Fruit fly (Drosophila melanogaster) whole organism: Measurements from ENCODE around the gene CG3546.

Experiments
- CG8478 ChIP-seq: fragments of >200 bp; optimal IDR thresholded peaks from 2 replicates; lab custom pipeline; 2018; ENCODE audit warnings: inconsistent platforms
- Dll ChIP-seq: fragments of >200 bp; optimal IDR thresholded peaks from 2 replicates; lab custom pipeline; 2017
- pan ChIP-seq: fragments of >200 bp; optimal IDR thresholded peaks from 2 replicates; lab custom pipeline; 2017
- psq ChIP-seq: fragments of >200 bp; optimal IDR thresholded peaks from 2 replicates; lab custom pipeline; 2017
- usp ChIP-seq: fragments of >200 bp; optimal IDR thresholded peaks from 2 replicates; lab custom pipeline; 2017; ENCODE audit warnings: missing biosample characterization, missing genetic modification characterization, mixed read lengths

DNA sequence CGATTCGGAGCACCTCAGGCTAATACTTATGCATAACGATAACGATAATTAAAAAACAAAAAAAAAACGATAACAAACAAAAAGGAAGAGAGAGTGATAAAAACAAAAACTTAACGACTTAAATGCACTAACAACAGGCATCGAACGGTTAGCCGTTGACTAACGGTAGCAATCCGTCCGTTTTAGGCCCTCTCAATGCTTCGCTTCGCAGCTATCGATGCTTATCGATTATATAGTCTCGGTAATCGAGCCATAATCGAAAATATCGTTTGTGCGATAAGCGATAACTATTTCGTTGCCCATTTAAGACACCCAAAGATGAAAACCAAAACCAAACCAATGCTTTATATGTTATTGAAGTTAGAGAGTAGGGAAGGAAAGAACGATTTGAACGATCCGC is 23.9 kb upstream of the CG3546 start:
- TF ChIP-seq CG8478 = no peak
- TF ChIP-seq psq = no peak
- TF ChIP-seq pan (lab: Kevin White, UChicago) = no peak
- TF ChIP-seq Dll (lab: Kevin White, UChicago) = no peak
- TF ChIP-seq usp = no peak
